Worm (Caenorhabditis elegans) whole organism, L1 larva: ENCODE data around the gene str-52.
"Not testable (repeated sequence)": the region's sequence is repeated elsewhere in the genome, so short reads cannot be mapped to it uniquely, and the experiment has no call there.

Experiments used
- C16A3.4 ChIP-seq: fragments of 150-350 bp; optimal IDR thresholded peaks from 2 replicates; lab custom pipeline; 2014; ENCODE audit warnings: missing biosample characterization, missing genetic modification characterization
- aha-1 ChIP-seq: fragments of 150-350 bp; optimal IDR thresholded peaks from 2 replicates; lab custom pipeline; 2014; ENCODE audit warnings: missing biosample characterization, missing genetic modification characterization
- alr-1 ChIP-seq: fragments of 200-800 bp; sonication (Bioruptor generic); optimal IDR thresholded peaks from 2 replicates; lab custom pipeline; 2018; ENCODE audit warnings: borderline replicate concordance, mild to moderate bottlenecking, missing genetic modification characterization, missing compliant biosample characterization
- aly-2 ChIP-seq: fragments of 150-350 bp; optimal IDR thresholded peaks from 2 replicates; lab custom pipeline; 2014; ENCODE audit warnings: missing biosample characterization, missing genetic modification characterization
- ama-1 ChIP-seq: fragments of 150-350 bp; optimal IDR thresholded peaks from 2 replicates; lab custom pipeline; 2014
- blmp-1 ChIP-seq: fragments of 150-350 bp; optimal IDR thresholded peaks from 2 replicates; lab custom pipeline; 2014; ENCODE audit warnings: missing biosample characterization, missing genetic modification characterization
- ceh-8 ChIP-seq: fragments of 200-800 bp; sonication (Bioruptor generic); optimal IDR thresholded peaks from 2 replicates; lab custom pipeline; 2018; ENCODE audit warnings: mild to moderate bottlenecking, missing genetic modification characterization, moderate library complexity, missing compliant biosample characterization
- ceh-82 ChIP-seq, 3 experiments: fragments of 150-350 bp in 1 of 3; sonication (generic microtip) in 2 of 3; optimal IDR thresholded peaks; 2 replicates each; lab custom pipeline; 2014 to 2017; ENCODE audit warnings: missing biosample characterization in 3 of 3, missing genetic modification characterization in 3 of 3
- dpl-1 ChIP-seq, 3 experiments: fragments of 150-350 bp in 2 of 3; sonication (generic microtip) in 1 of 3; optimal IDR thresholded peaks; 2 replicates each; lab custom pipeline; 2014 to 2017; ENCODE audit warnings: missing biosample characterization in 3 of 3, missing genetic modification characterization in 3 of 3, missing genetic modification reagents in 3 of 3
- dsc-1 ChIP-seq: sonication (generic microtip); optimal IDR thresholded peaks from 2 replicates; lab custom pipeline; 2016; ENCODE audit warnings: mild to moderate bottlenecking, missing genetic modification characterization, missing compliant biosample characterization
- efl-1 ChIP-seq, 4 experiments: fragments of 150-350 bp; optimal IDR thresholded peaks in 3 of 4; peaks in 1 of 4; 1 replicate in 1 of 4; 2 replicates in 3 of 4; lab custom pipeline; 2014; ENCODE audit warnings: missing biosample characterization in 2 of 4, missing genetic modification characterization in 2 of 4, missing genetic modification reagents in 2 of 4
- egl-27 ChIP-seq, 2 experiments: fragments of 150-350 bp in 1 of 2; sonication (generic microtip); optimal IDR thresholded peaks; 3 replicates each; lab custom pipeline; 2017 to 2018; ENCODE audit warnings: missing biosample characterization in 2 of 2, missing genetic modification characterization in 2 of 2, missing genetic modification reagents in 2 of 2
- fkh-4 ChIP-seq: sonication (generic microtip); optimal IDR thresholded peaks from 2 replicates; lab custom pipeline; 2016; ENCODE audit warnings: missing compliant biosample characterization, missing genetic modification characterization, borderline replicate concordance
- fkh-8 ChIP-seq: sonication (generic microtip); optimal IDR thresholded peaks from 2 replicates; lab custom pipeline; 2016; ENCODE audit warnings: mild to moderate bottlenecking, missing genetic modification characterization, missing compliant biosample characterization
- fos-1 ChIP-seq: fragments of 150-350 bp; optimal IDR thresholded peaks from 2 replicates; lab custom pipeline; 2014; ENCODE audit warnings: missing biosample characterization, missing genetic modification characterization
- jun-1 ChIP-seq: fragments of 150-350 bp; optimal IDR thresholded peaks from 2 replicates; lab custom pipeline; 2014; ENCODE audit warnings: missing biosample characterization, missing genetic modification reagents, missing genetic modification characterization
- lin-14 ChIP-seq: fragments of 200-800 bp; sonication (Bioruptor generic); optimal IDR thresholded peaks from 2 replicates; lab custom pipeline; 2018; ENCODE audit warnings: mild to moderate bottlenecking, missing genetic modification characterization, moderate library complexity, missing compliant biosample characterization
- lin-15B ChIP-seq: fragments of 150-350 bp; sonication (generic microtip); optimal IDR thresholded peaks from 3 replicates; lab custom pipeline; 2014; ENCODE audit warnings: missing biosample characterization, missing genetic modification characterization
- lin-35 ChIP-seq, 2 experiments: fragments of 150-350 bp; optimal IDR thresholded peaks; 2 replicates each; lab custom pipeline; 2014; ENCODE audit warnings: missing biosample characterization in 2 of 2, missing genetic modification characterization in 2 of 2, missing genetic modification reagents in 2 of 2
- lsy-2 ChIP-seq, 2 experiments: fragments of 150-350 bp; optimal IDR thresholded peaks; 2 replicates each; lab custom pipeline; 2014; ENCODE audit warnings: missing biosample characterization in 2 of 2, missing genetic modification characterization in 2 of 2
- mef-2 ChIP-seq: fragments of 150-350 bp; optimal IDR thresholded peaks from 2 replicates; lab custom pipeline; 2014; ENCODE audit warnings: missing biosample characterization, missing genetic modification characterization
- mep-1 ChIP-seq: fragments of 150-350 bp; optimal IDR thresholded peaks from 2 replicates; lab custom pipeline; 2014; ENCODE audit warnings: missing biosample characterization, missing genetic modification characterization
- nhr-11 ChIP-seq: fragments of 150-350 bp; optimal IDR thresholded peaks from 2 replicates; lab custom pipeline; 2014; ENCODE audit warnings: missing biosample characterization, missing genetic modification characterization
- nhr-19 ChIP-seq: fragments of 200-800 bp; sonication (Bioruptor generic); conservative IDR thresholded peaks from 2 replicates; pipeline ENCODE4 v1.3.6; 2022; ENCODE audit warnings: missing genetic modification characterization, missing compliant biosample characterization
- nhr-20 ChIP-seq: sonication (generic microtip); optimal IDR thresholded peaks from 2 replicates; lab custom pipeline; 2016; ENCODE audit warnings: mild to moderate bottlenecking, missing genetic modification characterization, missing compliant biosample characterization
- nhr-47 ChIP-seq: sonication (generic microtip); optimal IDR thresholded peaks from 2 replicates; lab custom pipeline; 2016; ENCODE audit warnings: mild to moderate bottlenecking, missing genetic modification characterization, moderate library complexity, missing compliant biosample characterization
- nhr-71 ChIP-seq: sonication (generic microtip); optimal IDR thresholded peaks from 2 replicates; lab custom pipeline; 2016; ENCODE audit warnings: mild to moderate bottlenecking, missing genetic modification characterization, moderate library complexity, missing compliant biosample characterization
- nhr-77 ChIP-seq: fragments of 150-350 bp; optimal IDR thresholded peaks from 2 replicates; lab custom pipeline; 2014; ENCODE audit warnings: missing biosample characterization, missing genetic modification characterization
- nhr-84 ChIP-seq: sonication (generic microtip); optimal IDR thresholded peaks from 2 replicates; lab custom pipeline; 2017; ENCODE audit warnings: missing biosample characterization, missing genetic modification characterization
- nhr-85 ChIP-seq: sonication (generic microtip); peaks from one replicate; lab custom pipeline; 2016; ENCODE audit warnings: missing genetic modification characterization, inconsistent platforms, missing compliant biosample characterization
- nhr-90 ChIP-seq: sonication (generic microtip); optimal IDR thresholded peaks from 2 replicates; lab custom pipeline; 2016; ENCODE audit warnings: mild to moderate bottlenecking, missing genetic modification characterization, missing compliant biosample characterization; ENCODE audit not compliant: poor library complexity
- pag-3 ChIP-seq: sonication (generic microtip); optimal IDR thresholded peaks from 2 replicates; lab custom pipeline; 2017; ENCODE audit warnings: missing genetic modification characterization, mild to moderate bottlenecking, missing compliant biosample characterization, antibody characterized with exemption, borderline replicate concordance; ENCODE audit not compliant: insufficient read depth
- pqm-1 ChIP-seq: sonication (generic microtip); optimal IDR thresholded peaks from 3 replicates; lab custom pipeline; 2017; ENCODE audit warnings: missing biosample characterization, missing genetic modification characterization
- rnt-1 ChIP-seq: sonication (generic microtip); optimal IDR thresholded peaks from 2 replicates; lab custom pipeline; 2016; ENCODE audit warnings: mild to moderate bottlenecking, missing genetic modification characterization, moderate library complexity, missing compliant biosample characterization
- skn-1 ChIP-seq: fragments of 150-350 bp; optimal IDR thresholded peaks from 2 replicates; lab custom pipeline; 2014; ENCODE audit warnings: missing biosample characterization, missing genetic modification characterization
- snu-23 ChIP-seq: sonication (generic microtip); optimal IDR thresholded peaks from 2 replicates; lab custom pipeline; 2016; ENCODE audit warnings: missing genetic modification characterization, missing compliant biosample characterization
- swsn-7 ChIP-seq: sonication (generic microtip); optimal IDR thresholded peaks from 2 replicates; lab custom pipeline; 2016; ENCODE audit warnings: missing genetic modification characterization, missing compliant biosample characterization
- tlp-1 ChIP-seq: fragments of 150-350 bp; optimal IDR thresholded peaks from 2 replicates; lab custom pipeline; 2014; ENCODE audit warnings: missing biosample characterization, missing genetic modification characterization
- unc-62 ChIP-seq: fragments of 150-350 bp; optimal IDR thresholded peaks from 2 replicates; lab custom pipeline; 2014; ENCODE audit warnings: missing biosample characterization, missing genetic modification reagents, missing genetic modification characterization
- unc-86 ChIP-seq: sonication (generic microtip); optimal IDR thresholded peaks from 2 replicates; lab custom pipeline; 2016; ENCODE audit warnings: missing genetic modification characterization, missing compliant biosample characterization

str-52 gene

ce11 chrV:2144408-2144807 lies 1.5 kb downstream of the str-52 start, which contains the start of gene F22F7.12:
Gene F22F7.12, minus strand, starts transcription at chrV:2144508.
- not testable (repeated sequence) for TF ChIP-seq swsn-7 (tag; lab: Kevin White, UChicago); unc-62 (GFP tag; lab: Kevin White, UChicago); pqm-1

DNA sequence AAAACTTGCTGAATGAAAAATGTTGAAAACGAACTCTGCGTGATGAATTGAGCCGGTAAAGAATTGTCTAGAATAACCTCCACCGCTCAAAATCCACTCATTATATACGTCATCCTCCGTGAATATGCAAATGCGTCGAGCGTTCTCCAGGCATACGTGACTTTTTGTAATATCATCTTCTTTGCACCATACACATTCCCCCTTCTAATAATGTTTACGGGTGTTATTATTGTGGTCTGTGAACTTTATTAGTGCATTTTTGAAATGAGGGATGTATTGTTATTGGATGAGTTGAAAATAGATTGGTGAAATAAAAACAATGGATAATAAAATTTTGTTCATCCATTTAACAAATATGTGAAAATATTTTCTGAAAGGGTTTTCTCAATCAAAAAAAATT lies 6.0 kb downstream of the str-52 start, which contains the start of gene F22F7.7:
TSS of gene F22F7.7 (minus strand) at position 125 of the 400 bp plus-strand sequence.
- TF ChIP-seq efl-1 (optimal IDR thresholded peaks at IDR 0.05; lab: Kevin White, UChicago), result no peak
- no peak for TF ChIP-seq efl-1 (GFP tag; optimal IDR thresholded peaks at IDR 0.05 in 1 of 2; lab: Kevin White, UChicago)
- no peak for TF ChIP-seq aly-2 (tag; lab: Kevin White, UChicago)
- no peak for TF ChIP-seq nhr-77 (tag; lab: Kevin White, UChicago)
- no peak for TF ChIP-seq aha-1 (tag; lab: Kevin White, UChicago)
- TF ChIP-seq, all 84 proteins: peak for 0

DNA sequence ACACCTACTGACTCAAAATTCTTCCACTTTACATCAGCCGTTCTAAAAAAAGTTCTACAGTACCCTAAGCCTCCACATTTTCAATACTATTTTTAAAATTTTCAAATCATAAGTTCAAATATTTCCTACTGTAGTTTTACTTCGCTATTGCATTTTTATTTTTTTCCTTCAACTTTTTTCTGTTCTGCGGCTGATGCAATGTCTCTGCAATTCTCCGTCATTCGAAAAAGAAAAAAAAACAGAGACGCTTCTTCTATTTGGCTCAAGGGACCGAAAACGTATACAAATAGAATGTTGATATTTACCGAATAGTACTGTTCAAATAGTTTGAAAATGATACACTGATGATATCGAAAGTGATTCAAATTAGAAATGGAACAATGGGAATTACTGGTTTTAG lies 7.7 kb downstream of the str-52 start:
- TF ChIP-seq fos-1 (tag; lab: Kevin White, UChicago) (no peak), tlp-1 (no peak), lsy-2 (tag; optimal IDR thresholded peaks at IDR 0.05; lab: Kevin White, UChicago) (peak in 1 of 2 experiments; percentile 71), rnt-1 (tag; lab: Kevin White, UChicago) (peak; percentile 67), alr-1 (no peak)
- TF ChIP-seq, all 84 proteins: peak for 2

DNA sequence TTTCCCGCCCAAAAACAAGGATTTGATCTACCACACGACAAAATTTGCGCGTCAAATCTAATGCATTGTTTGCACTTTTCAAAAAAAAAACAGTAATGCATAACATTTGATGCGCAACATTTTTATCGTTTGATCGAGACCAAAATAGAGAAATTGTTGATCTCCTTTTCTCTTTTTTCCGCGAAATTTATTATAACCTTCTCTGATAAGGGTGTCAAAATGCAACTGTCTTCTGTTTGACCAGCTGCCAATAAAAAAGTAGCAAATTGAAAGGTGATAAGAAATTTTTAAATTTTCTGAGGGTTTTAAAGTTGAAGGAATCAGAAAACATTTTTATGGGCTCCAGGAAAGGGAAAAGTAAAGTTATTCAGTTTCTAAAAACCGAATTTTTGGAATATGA lies 8.9 kb downstream of the str-52 start:
- TF ChIP-seq lin-35 (GFP tag; optimal IDR thresholded peaks at IDR 0.05; lab: Kevin White, UChicago) (no peak), blmp-1 (tag; lab: Kevin White, UChicago) (peak; percentile 66), nhr-20 (tag; lab: Kevin White, UChicago) (peak; percentile 12)

ce11 chrV:2135323-2135722 lies 10.6 kb downstream of the str-52 start:
- TF ChIP-seq swsn-7 (tag; lab: Kevin White, UChicago) (no peak), ama-1 (lab: Kevin White, UChicago) (no peak), aha-1 (tag; lab: Kevin White, UChicago) (no peak), blmp-1 (tag; lab: Kevin White, UChicago) (peak; percentile 48), jun-1 (tag; lab: Kevin White, UChicago) (peak; percentile 56), egl-27 (tag; optimal IDR thresholded peaks at IDR 0.05; lab: Kevin White, UChicago) (no peak), lsy-2 (tag; optimal IDR thresholded peaks at IDR 0.05; lab: Kevin White, UChicago) (peak in 1 of 2 experiments; percentile 44), rnt-1 (tag; lab: Kevin White, UChicago) (peak; percentile 62), mep-1 (tag; lab: Kevin White, UChicago) (peak; percentile 19), nhr-20 (tag; lab: Kevin White, UChicago) (peak; percentile 1), ceh-82 (tag; optimal IDR thresholded peaks at IDR 0.05; lab: Kevin White, UChicago) (peak in 1 of 3 experiments; percentile 42), lin-14 (GFP tag; lab: Kevin White, UChicago) (peak; percentile 98), snu-23 (GFP tag; lab: Kevin White, UChicago) (peak; percentile 7), efl-1 (optimal IDR thresholded peaks at IDR 0.05; lab: Kevin White, UChicago) (peak; percentile 4 to 17), efl-1 (GFP tag; optimal IDR thresholded peaks at IDR 0.05 in 1 of 2; lab: Kevin White, UChicago) (no peak), mef-2 (no peak), fkh-8 (tag; lab: Kevin White, UChicago) (peak; percentile 34), skn-1 (tag; lab: Kevin White, UChicago) (peak; percentile 23), lin-15B (no peak), nhr-71 (tag; lab: Kevin White, UChicago) (peak; percentile 31), nhr-85 (tag; lab: Kevin White, UChicago) (peak; percentile 72)
- TF ChIP-seq, all 84 proteins: peak for 14

- TF ChIP-seq nhr-84 (tag; lab: Kevin White, UChicago), result no peak
- TF ChIP-seq nhr-77 (tag; lab: Kevin White, UChicago), result no peak
- peak; percentile 26 for TF ChIP-seq unc-86
- TF ChIP-seq dpl-1 (GFP tag; optimal IDR thresholded peaks at IDR 0.05; lab: Kevin White, UChicago), result peak in 1 of 3 experiments; percentile 7
- no peak for TF ChIP-seq alr-1
- peak; percentile 26 for TF ChIP-seq nhr-19
- peak; percentile 12 for TF ChIP-seq dsc-1 (tag; lab: Kevin White, UChicago)
- TF ChIP-seq lin-14 (GFP tag; lab: Kevin White, UChicago), result peak; percentile 92
- TF ChIP-seq C16A3.4 (tag; lab: Kevin White, UChicago), result no peak
- no peak for TF ChIP-seq pag-3 (tag; lab: Kevin White, UChicago)
- no peak for TF ChIP-seq fkh-4 (tag; lab: Kevin White, UChicago)
- TF ChIP-seq ceh-8, result no peak
- TF ChIP-seq lsy-2 (tag; optimal IDR thresholded peaks at IDR 0.05; lab: Kevin White, UChicago), result peak; percentile 9 to 18
- peak; percentile 25 for TF ChIP-seq fkh-8 (tag; lab: Kevin White, UChicago)
- peak; percentile 10 for TF ChIP-seq rnt-1 (tag; lab: Kevin White, UChicago)
- TF ChIP-seq nhr-11, result no peak
- peak; percentile 30 for TF ChIP-seq nhr-47 (tag; lab: Kevin White, UChicago)
- peak; percentile 51 for TF ChIP-seq nhr-71 (tag; lab: Kevin White, UChicago)
- no peak for TF ChIP-seq nhr-90
Observed at ce11 chrV:2134340-2134739, 11.6 kb downstream of the str-52 start.
